Fruit fly (Drosophila melanogaster) whole organism, pupa: ENCODE measurements around the gene Elys.

Experiments
- CG15710 ChIP-seq: fragments of 200-800 bp; sonication (Bioruptor generic); optimal IDR thresholded peaks from 2 replicates; lab custom pipeline; 2018; ENCODE audit warnings: missing biosample characterization, mild to moderate bottlenecking, missing genetic modification characterization, moderate library complexity
- CG32121 ChIP-seq: fragments of 200-800 bp; sonication (Bioruptor generic); IDR thresholded peaks from 2 replicates; pipeline ENCODE4 v1.3.6; 2022; ENCODE audit warnings: missing biosample characterization, missing genetic modification characterization
- CG8301 ChIP-seq: fragments of 200-800 bp; sonication (Bioruptor generic); optimal IDR thresholded peaks from 2 replicates; lab custom pipeline; 2018; ENCODE audit warnings: missing biosample characterization, mild to moderate bottlenecking, missing genetic modification characterization
- CG9948 ChIP-seq: fragments of 200-800 bp; sonication (Bioruptor generic); optimal IDR thresholded peaks from 2 replicates; lab custom pipeline; 2018; ENCODE audit warnings: missing biosample characterization, mild to moderate bottlenecking, missing genetic modification characterization, moderate library complexity
- Pif1B ChIP-seq: fragments of 200-800 bp; sonication (Bioruptor generic); optimal IDR thresholded peaks from 3 replicates; lab custom pipeline; 2016; ENCODE audit warnings: missing biosample characterization, missing genetic modification characterization

dm6 chrX:19621145-19621544, 31.0 kb upstream of the Elys start, which contains the start of gene CG14221:
- TF ChIP-seq CG32121 (GFP tag; lab: Robert Waterston, UW): no peak
- no peak for TF ChIP-seq Pif1B (GFP tag; lab: Kevin White, UChicago)
- TF ChIP-seq CG15710 (tag; lab: Kevin White, UChicago): no peak
- TF ChIP-seq CG8301 (tag; lab: Kevin White, UChicago): no peak
- no peak for TF ChIP-seq CG9948 (tag; lab: Kevin White, UChicago)
